Fruit fly (Drosophila melanogaster) whole organism, prepupa: ENCODE data around the gene RpL34a.

Experiments
- CG6163 ChIP-seq: fragments of 200-800 bp; sonication (Bioruptor generic); IDR thresholded peaks from 3 replicates; pipeline ENCODE4 v1.3.6; 2022; ENCODE audit warnings: missing biosample characterization, missing genetic modification characterization
- Eip93F ChIP-seq: fragments of 200-800 bp; sonication (Bioruptor generic); optimal IDR thresholded peaks from 2 replicates; lab custom pipeline; 2016; ENCODE audit warnings: missing biosample characterization, mild to moderate bottlenecking, missing genetic modification characterization
- Hr4 ChIP-seq: fragments of 200-800 bp; sonication (Bioruptor generic); optimal IDR thresholded peaks from 3 replicates; lab custom pipeline; 2016; ENCODE audit warnings: missing biosample characterization, missing genetic modification characterization
- OdsH ChIP-seq: fragments of 200-800 bp; sonication (Bioruptor generic); optimal IDR thresholded peaks from 3 replicates; lab custom pipeline; 2016; ENCODE audit warnings: missing biosample characterization, missing genetic modification characterization
- Sox102F ChIP-seq: fragments of 200-800 bp; sonication (Bioruptor generic); optimal IDR thresholded peaks from 2 replicates; lab custom pipeline; 2016; ENCODE audit warnings: missing biosample characterization, mild to moderate bottlenecking, missing genetic modification characterization
- acj6 ChIP-seq: fragments of 200-800 bp; sonication (Bioruptor generic); optimal IDR thresholded peaks from 3 replicates; lab custom pipeline; 2016; ENCODE audit warnings: missing biosample characterization, missing genetic modification characterization
- dac ChIP-seq: fragments of 200-800 bp; sonication (Bioruptor generic); optimal IDR thresholded peaks from 2 replicates; lab custom pipeline; 2017; ENCODE audit warnings: missing biosample characterization, mild to moderate bottlenecking, missing genetic modification characterization
- lz ChIP-seq: fragments of 200-800 bp; sonication (Bioruptor generic); optimal IDR thresholded peaks from 3 replicates; lab custom pipeline; 2016; ENCODE audit warnings: missing biosample characterization, missing genetic modification characterization
- net ChIP-seq: fragments of 200-800 bp; sonication (Bioruptor generic); optimal IDR thresholded peaks from 3 replicates; lab custom pipeline; 2016; ENCODE audit warnings: missing biosample characterization, missing genetic modification characterization
- vri ChIP-seq: fragments of 200-800 bp; sonication (Bioruptor generic); optimal IDR thresholded peaks from 3 replicates; lab custom pipeline; 2016; ENCODE audit warnings: missing biosample characterization, mild to moderate bottlenecking, missing genetic modification characterization

DNA sequence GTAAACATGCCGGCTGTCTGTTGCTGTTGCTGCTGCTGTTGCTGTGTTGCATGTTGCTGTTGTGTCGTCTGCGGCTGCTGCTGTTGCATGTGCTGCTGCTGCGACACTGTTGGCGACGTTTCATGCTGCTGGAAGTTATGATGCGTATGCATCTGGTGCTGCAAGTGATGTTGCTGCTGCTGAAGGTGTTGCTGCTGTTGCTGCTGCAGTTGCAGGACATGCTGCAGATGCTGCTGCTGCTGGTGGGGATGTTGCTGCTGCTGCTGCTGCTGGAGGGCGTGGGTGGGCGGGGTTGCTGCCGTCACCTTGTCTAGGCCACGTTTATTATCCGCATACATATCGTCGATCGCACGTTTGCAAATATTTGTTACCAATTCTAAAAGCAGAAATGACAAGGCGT, 37.1 kb upstream of the RpL34a start:
- TF ChIP-seq vri (GFP tag; lab: Kevin White, UChicago) (no peak), OdsH (GFP tag; lab: Kevin White, UChicago) (no peak), acj6 (GFP tag; lab: Kevin White, UChicago) (no peak), net (no peak), Sox102F (GFP tag; lab: Kevin White, UChicago) (no peak), dac (GFP tag; lab: Kevin White, UChicago) (no peak), Eip93F (GFP tag; lab: Kevin White, UChicago) (no peak), lz (GFP tag; lab: Kevin White, UChicago) (no peak), Hr4 (GFP tag; lab: Kevin White, UChicago) (no peak), CG6163 (GFP tag; lab: Robert Waterston, UW) (no peak)
